Fruit fly (Drosophila melanogaster) whole organism, embryonic: ENCODE measurements around the gene CG12010.
A peak's percentile ranks its signal among the peaks of the same experiment; 100 is the strongest.

ENCODE experiments used
- Asciz ChIP-seq: fragments of 200-800 bp; sonication (Bioruptor generic); optimal IDR thresholded peaks from 2 replicates; lab custom pipeline; 2017; ENCODE audit warnings: missing biosample characterization, mild to moderate bottlenecking, missing genetic modification characterization, missing genetic modification reagents
- Atf3 ChIP-seq: fragments of 200-800 bp; sonication (Bioruptor generic); optimal IDR thresholded peaks from 3 replicates; lab custom pipeline; 2016; ENCODE audit warnings: missing biosample characterization, missing genetic modification characterization
- Bdp1 ChIP-seq: fragments of 200-800 bp; sonication (Bioruptor generic); optimal IDR thresholded peaks from 3 replicates; lab custom pipeline; 2016; ENCODE audit warnings: missing biosample characterization, missing genetic modification characterization
- CG1024 ChIP-seq: fragments of 200-800 bp; sonication (Bioruptor generic); IDR thresholded peaks from 2 replicates; pipeline ENCODE4 v1.3.6; 2022; ENCODE audit warnings: missing biosample characterization, missing genetic modification characterization
- CG10979 ChIP-seq: fragments of 200-800 bp; sonication (Bioruptor generic); optimal IDR thresholded peaks from 2 replicates; lab custom pipeline; 2018; ENCODE audit warnings: missing biosample characterization, mild to moderate bottlenecking, missing genetic modification characterization, moderate library complexity
- CG11093 ChIP-seq: fragments of 200-800 bp; sonication (Bioruptor generic); IDR thresholded peaks from 3 replicates; pipeline ENCODE4 v1.3.6; 2022; ENCODE audit warnings: missing biosample characterization, missing genetic modification characterization
- CG15601 ChIP-seq: fragments of 200-800 bp; sonication (Bioruptor generic); optimal IDR thresholded peaks from 3 replicates; lab custom pipeline; 2019; ENCODE audit warnings: missing biosample characterization, mild to moderate bottlenecking, missing genetic modification characterization, moderate library complexity
- CG16815 ChIP-seq: fragments of 200-800 bp; sonication (Bioruptor generic); optimal IDR thresholded peaks from 3 replicates; lab custom pipeline; 2017; ENCODE audit warnings: missing biosample characterization, mild to moderate bottlenecking, missing genetic modification characterization
- CG17186 ChIP-seq: fragments of 200-800 bp; sonication (Bioruptor generic); optimal IDR thresholded peaks from 3 replicates; lab custom pipeline; 2017; ENCODE audit warnings: missing biosample characterization, missing genetic modification reagents, missing genetic modification characterization
- CG18262 ChIP-seq: fragments of 200-800 bp; optimal IDR thresholded peaks from 3 replicates; lab custom pipeline; 2019; ENCODE audit warnings: missing biosample characterization, mild to moderate bottlenecking, missing genetic modification characterization, moderate library complexity
- CG2875 ChIP-seq: fragments of 200-800 bp; sonication (Bioruptor generic); optimal IDR thresholded peaks from 2 replicates; lab custom pipeline; 2017; ENCODE audit warnings: missing biosample characterization, mild to moderate bottlenecking, missing genetic modification characterization, missing genetic modification reagents
- CG34422 ChIP-seq: fragments of 200-800 bp; sonication (Bioruptor generic); IDR thresholded peaks from 3 replicates; pipeline ENCODE4 v1.3.6; 2022; ENCODE audit warnings: missing biosample characterization, missing genetic modification characterization
- CG4617 ChIP-seq: fragments of 200-800 bp; sonication (Bioruptor generic); optimal IDR thresholded peaks from 3 replicates; lab custom pipeline; 2016; ENCODE audit warnings: missing biosample characterization, missing genetic modification characterization, borderline replicate concordance
- CG4820 ChIP-seq: fragments of 200-800 bp; sonication (Bioruptor generic); optimal IDR thresholded peaks from 3 replicates; lab custom pipeline; 2016; ENCODE audit warnings: missing biosample characterization, missing genetic modification characterization
- CG7928 ChIP-seq: fragments of 200-800 bp; sonication (Bioruptor generic); optimal IDR thresholded peaks from 2 replicates; lab custom pipeline; 2017; ENCODE audit warnings: missing biosample characterization, mild to moderate bottlenecking, missing genetic modification characterization
- CG9727 ChIP-seq: fragments of 200-800 bp; sonication (Bioruptor generic); optimal IDR thresholded peaks from 3 replicates; lab custom pipeline; 2017; ENCODE audit warnings: missing biosample characterization, mild to moderate bottlenecking, missing genetic modification characterization
- CoRest ChIP-seq: fragments of 200-800 bp; sonication (Bioruptor generic); optimal IDR thresholded peaks from 3 replicates; lab custom pipeline; 2018; ENCODE audit warnings: missing biosample characterization, mild to moderate bottlenecking, missing genetic modification characterization, moderate library complexity
- D19A ChIP-seq: fragments of 200-800 bp; optimal IDR thresholded peaks from 3 replicates; lab custom pipeline; 2019; ENCODE audit warnings: missing biosample characterization, mild to moderate bottlenecking, missing genetic modification characterization, moderate library complexity
- Eip74EF ChIP-seq, 2 experiments: fragments of 200-800 bp in 1 of 2; fragments of >200 bp in 1 of 2; sonication (Bioruptor generic) in 1 of 2; optimal IDR thresholded peaks; 2 replicates each; lab custom pipeline; 2017 to 2019; ENCODE audit warnings: missing biosample characterization in 2 of 2, missing genetic modification characterization in 2 of 2, mild to moderate bottlenecking in 1 of 2, moderate library complexity in 1 of 2
- Gsc ChIP-seq: fragments of 200-800 bp; sonication (Bioruptor generic); IDR thresholded peaks from 2 replicates; pipeline ENCODE4 v1.3.6; 2022; ENCODE audit warnings: missing biosample characterization, missing genetic modification characterization
- HHEX ChIP-seq: fragments of 200-800 bp; sonication (Bioruptor generic); optimal IDR thresholded peaks from 3 replicates; lab custom pipeline; 2017; ENCODE audit warnings: missing biosample characterization, mild to moderate bottlenecking, missing genetic modification characterization, missing genetic modification reagents
- Hand ChIP-seq: fragments of 200-800 bp; sonication (Bioruptor generic); optimal IDR thresholded peaks from 2 replicates; lab custom pipeline; 2017; ENCODE audit warnings: mild to moderate bottlenecking, missing biosample characterization, missing genetic modification reagents, missing genetic modification characterization
- HmgD ChIP-seq: fragments of 200-800 bp; sonication (Bioruptor generic); optimal IDR thresholded peaks from 3 replicates; lab custom pipeline; 2016; ENCODE audit warnings: missing biosample characterization, missing genetic modification characterization
- Med ChIP-seq: fragments of 200-800 bp; sonication (Bioruptor generic); peaks from one replicate; lab custom pipeline; 2016; ENCODE audit warnings: missing biosample characterization, missing genetic modification characterization, mild to moderate bottlenecking, inconsistent platforms, moderate library complexity
- Oli ChIP-seq: fragments of 200-800 bp; sonication (Bioruptor generic); optimal IDR thresholded peaks from 2 replicates; lab custom pipeline; 2018; ENCODE audit warnings: missing biosample characterization, mild to moderate bottlenecking, missing genetic modification characterization, moderate library complexity
- ac ChIP-seq: fragments of 200-800 bp; sonication (Bioruptor generic); optimal IDR thresholded peaks from 3 replicates; lab custom pipeline; 2017; ENCODE audit warnings: missing biosample characterization, mild to moderate bottlenecking, missing genetic modification characterization
- ash1 ChIP-seq: fragments of 200-800 bp; sonication (Bioruptor generic); optimal IDR thresholded peaks from 2 replicates; lab custom pipeline; 2018; ENCODE audit warnings: missing biosample characterization, mild to moderate bottlenecking, missing genetic modification characterization
- bbx ChIP-seq: fragments of 200-800 bp; sonication (Bioruptor generic); IDR thresholded peaks from 2 replicates; pipeline ENCODE4 v1.3.6; 2022; ENCODE audit warnings: missing biosample characterization, missing genetic modification characterization; ENCODE audit not compliant: partially characterized antibody
- dpn ChIP-seq, 2 experiments: fragments of 200-800 bp; sonication (Bioruptor generic); optimal IDR thresholded peaks; 3 replicates each; lab custom pipeline; 2016; ENCODE audit warnings: missing biosample characterization in 2 of 2, missing genetic modification characterization in 2 of 2
- dysf ChIP-seq: fragments of 200-800 bp; sonication (Bioruptor generic); IDR thresholded peaks from 3 replicates; pipeline ENCODE4 v1.3.6; 2022; ENCODE audit warnings: missing biosample characterization, missing genetic modification characterization
- ems ChIP-seq: fragments of 200-800 bp; sonication (Bioruptor generic); optimal IDR thresholded peaks from 3 replicates; lab custom pipeline; 2016; ENCODE audit warnings: missing biosample characterization, missing genetic modification characterization
- exex ChIP-seq: fragments of 200-800 bp; sonication (Bioruptor generic); optimal IDR thresholded peaks from 4 replicates; lab custom pipeline; 2018; ENCODE audit warnings: missing biosample characterization, mild to moderate bottlenecking, missing genetic modification characterization, moderate library complexity
- eyg ChIP-seq: fragments of 200-800 bp; sonication (Bioruptor generic); optimal IDR thresholded peaks from 3 replicates; lab custom pipeline; 2016; ENCODE audit warnings: missing biosample characterization, missing genetic modification characterization
- fd3F ChIP-seq: fragments of 200-800 bp; sonication (Bioruptor generic); optimal IDR thresholded peaks from 2 replicates; lab custom pipeline; 2018; ENCODE audit warnings: missing biosample characterization, mild to moderate bottlenecking, missing genetic modification characterization, moderate library complexity
- ftz-f1 ChIP-seq: fragments of 200-800 bp; sonication (Bioruptor generic); optimal IDR thresholded peaks from 2 replicates; lab custom pipeline; 2016; ENCODE audit warnings: missing biosample characterization, missing genetic modification characterization
- gt ChIP-seq: fragments of 200-800 bp; sonication (Bioruptor generic); IDR thresholded peaks from 2 replicates; pipeline ENCODE4 v1.3.6; 2022; ENCODE audit warnings: missing biosample characterization, missing genetic modification characterization
- mirr ChIP-seq: fragments of 200-800 bp; sonication (Bioruptor generic); optimal IDR thresholded peaks from 3 replicates; lab custom pipeline; 2018; ENCODE audit warnings: missing biosample characterization, mild to moderate bottlenecking, missing genetic modification characterization
- otp ChIP-seq: fragments of 200-800 bp; sonication (Bioruptor generic); IDR thresholded peaks from 3 replicates; pipeline ENCODE4, ENCODE4 v1.3.6; 2022; ENCODE audit warnings: missing biosample characterization, missing genetic modification characterization
- pb ChIP-seq: fragments of 200-800 bp; sonication (Bioruptor generic); optimal IDR thresholded peaks from 3 replicates; lab custom pipeline; 2016; ENCODE audit warnings: missing biosample characterization, missing genetic modification characterization
- peb ChIP-seq: fragments of 200-800 bp; sonication (Bioruptor generic); IDR thresholded peaks from 2 replicates; pipeline ENCODE4 v1.3.6; 2022; ENCODE audit warnings: missing biosample characterization, missing genetic modification characterization
- seq ChIP-seq: fragments of 200-800 bp; sonication (Bioruptor generic); IDR thresholded peaks from 2 replicates; pipeline ENCODE4 v1.3.6; 2022; ENCODE audit warnings: missing biosample characterization, missing genetic modification characterization
- sima ChIP-seq: fragments of 200-800 bp; sonication (Bioruptor generic); optimal IDR thresholded peaks from 2 replicates; lab custom pipeline; 2016; ENCODE audit warnings: missing biosample characterization, missing genetic modification characterization
- sna ChIP-seq: fragments of 200-800 bp; sonication (Bioruptor generic); IDR thresholded peaks from 2 replicates; pipeline ENCODE4 v1.3.6; 2022; ENCODE audit warnings: missing biosample characterization, missing genetic modification characterization; ENCODE audit not compliant: partially characterized antibody
- stc ChIP-seq: fragments of 200-800 bp; sonication (Bioruptor generic); IDR thresholded peaks from 2 replicates; pipeline ENCODE4 v1.3.6; 2022; ENCODE audit warnings: missing biosample characterization, missing genetic modification characterization
- trh ChIP-seq: fragments of 200-800 bp; sonication (Bioruptor generic); optimal IDR thresholded peaks from 2 replicates; lab custom pipeline; 2016; ENCODE audit warnings: missing biosample characterization, missing genetic modification characterization
- twi ChIP-seq: fragments of 200-800 bp; optimal IDR thresholded peaks from 2 replicates; lab custom pipeline; 2019; ENCODE audit warnings: missing biosample characterization, mild to moderate bottlenecking, missing genetic modification characterization, moderate library complexity
- vvl ChIP-seq: fragments of 200-800 bp; sonication (Bioruptor generic); IDR thresholded peaks from 2 replicates; pipeline ENCODE4 v1.3.6; 2022; ENCODE audit warnings: missing biosample characterization, missing genetic modification characterization
- wdn ChIP-seq: fragments of 200-800 bp; sonication (Bioruptor generic); IDR thresholded peaks from 2 replicates; pipeline ENCODE4 v1.3.6; 2022; ENCODE audit warnings: missing biosample characterization, missing genetic modification characterization
- wek ChIP-seq: fragments of 200-800 bp; sonication (Bioruptor generic); optimal IDR thresholded peaks from 3 replicates; lab custom pipeline; 2018; ENCODE audit warnings: missing biosample characterization, mild to moderate bottlenecking, missing genetic modification characterization, moderate library complexity

CG12010 gene

dm6 chr3L:3393951-3394834, 20.1 kb downstream of the CG12010 start (continued):
- TF ChIP-seq Eip74EF (GFP tag; optimal IDR thresholded peaks at IDR 0.05; lab: Kevin White, UChicago) (peak in 1 of 2 experiments; percentile 85), sna (GFP tag; lab: Robert Waterston, UW) (no peak), ems (GFP tag; lab: Kevin White, UChicago) (no peak), Atf3 (GFP tag; lab: Kevin White, UChicago) (no peak), dysf (peak; percentile 66; the same call in 2 of the 3 replicates), gt (peak; percentile 58), pb (GFP tag; lab: Kevin White, UChicago) (no peak), stc (GFP tag; lab: Robert Waterston, UW) (peak; percentile 58), peb (GFP tag; lab: Robert Waterston, UW) (peak; percentile 80), CG2875 (GFP tag; lab: Kevin White, UChicago) (no peak), HmgD (GFP tag; lab: Kevin White, UChicago) (no peak), HHEX (GFP tag; lab: Kevin White, UChicago) (no peak), sima (GFP tag; lab: Kevin White, UChicago) (no peak), CG1024 (GFP tag; lab: Robert Waterston, UW) (peak; percentile 91), eyg (GFP tag; lab: Kevin White, UChicago) (peak; percentile 38), wek (GFP tag; lab: Kevin White, UChicago) (no peak), Bdp1 (GFP tag; lab: Kevin White, UChicago) (no peak), Gsc (peak; percentile 53), vvl (peak; percentile 92), bbx (no peak), CG10979 (tag; lab: Kevin White, UChicago) (peak; percentile 96), CG34422 (GFP tag; lab: Robert Waterston, UW) (peak; percentile 78), ac (GFP tag; lab: Kevin White, UChicago) (no peak), Hand (GFP tag; lab: Kevin White, UChicago) (no peak), wdn (GFP tag; lab: Robert Waterston, UW) (no peak), otp (GFP tag; lab: Robert Waterston, UW) (peak; percentile 87), CG18262 (peak; percentile 96), CG4617 (GFP tag; lab: Kevin White, UChicago) (no peak), CG7928 (GFP tag; lab: Kevin White, UChicago) (no peak), CG15601 (tag; lab: Kevin White, UChicago) (peak; percentile 94), Oli (no peak), dpn (GFP tag; optimal IDR thresholded peaks at IDR 0.05; lab: Kevin White, UChicago) (no peak), trh (GFP tag; lab: Kevin White, UChicago) (no peak), CG4820 (GFP tag; lab: Kevin White, UChicago) (no peak), ftz-f1 (GFP tag; lab: Kevin White, UChicago) (no peak), D19A (tag; lab: Kevin White, UChicago) (peak; percentile 91), mirr (GFP tag; lab: Kevin White, UChicago) (no peak), ash1 (GFP tag; lab: Kevin White, UChicago) (no peak), CG17186 (GFP tag; lab: Kevin White, UChicago) (no peak), fd3F (GFP tag; lab: Kevin White, UChicago) (no peak), CG11093 (no peak; the same call in none of the 3 replicates), Med (GFP tag; lab: Kevin White, UChicago) (no peak), seq (GFP tag; lab: Robert Waterston, UW) (no peak), CG9727 (no peak), CoRest (peak; percentile 90), exex (no peak), twi (no peak), Asciz (GFP tag; lab: Kevin White, UChicago) (peak; percentile 79), CG16815 (GFP tag; lab: Kevin White, UChicago) (no peak)
